Worm (Caenorhabditis elegans): ENCODE measurements around the gene srh-257.

srh-257 gene

ce11 chrV:15425368-15426091, 18.5 kb downstream of the srh-257 start, which contains the start of gene Y36E3A.2:
Y36E3A.2 (plus strand) TSS chrV:15426041.
- TF ChIP-seq nhr-28 (tag; optimal IDR thresholded peaks at IDR 0.05) (peak; percentile 6), saeg-2 (GFP tag; IDR thresholded peaks at IDR 0.05) (no peak), daf-8 (GFP tag; IDR thresholded peaks at IDR 0.05) (no peak), arid-1 (GFP tag; conservative IDR thresholded peaks at IDR 0.05) (no peak), pqm-1 (tag; optimal IDR thresholded peaks at IDR 0.05) (peak; percentile 65), nhr-41 (GFP tag; IDR thresholded peaks at IDR 0.05) (no peak), dve-1 (tag; optimal IDR thresholded peaks at IDR 0.05; ENCODE audit: insufficient read depth) (peak; percentile 32), daf-16 (GFP tag; optimal IDR thresholded peaks at IDR 0.05) (no peak), daf-16 (tag; optimal IDR thresholded peaks at IDR 0.05) (peak; percentile 30)

DNA sequence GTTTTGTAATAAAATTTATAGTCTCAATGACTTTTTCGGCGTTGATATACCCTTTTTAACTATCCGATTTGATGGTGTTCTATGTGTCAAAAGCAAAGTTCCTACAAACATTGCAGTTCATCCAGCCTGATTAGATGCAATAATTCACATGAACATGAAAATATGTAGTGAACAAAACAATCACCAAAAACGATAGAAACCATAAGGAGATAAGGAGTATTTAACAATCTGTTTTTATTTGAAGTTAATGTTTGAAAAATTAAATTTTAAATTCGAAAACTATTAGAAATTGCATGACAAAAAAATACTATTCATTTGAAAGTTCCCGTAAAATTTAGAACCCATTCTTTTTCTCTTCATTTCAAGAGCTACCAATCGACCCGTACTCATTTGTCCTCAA, 19.9 kb downstream of the srh-257 start, which contains the start of gene fbxa-209:
Gene fbxa-209 (minus strand): TSS at position 101 of the 400 bp plus-strand sequence.
- TF ChIP-seq dve-1 (tag; optimal IDR thresholded peaks at IDR 0.05; ENCODE audit: insufficient read depth) (peak; percentile 41), madf-9 (GFP tag; conservative IDR thresholded peaks at IDR 0.05) (no peak), vab-7 (GFP tag; IDR thresholded peaks at IDR 0.05) (no peak), daf-16 (GFP tag; optimal IDR thresholded peaks at IDR 0.05) (no peak), daf-16 (tag; optimal IDR thresholded peaks at IDR 0.05) (peak; percentile 23), T20F7.1 (GFP tag; optimal IDR thresholded peaks at IDR 0.05) (peak; percentile 31), ztf-11 (tag; optimal IDR thresholded peaks at IDR 0.05) (no peak)

DNA sequence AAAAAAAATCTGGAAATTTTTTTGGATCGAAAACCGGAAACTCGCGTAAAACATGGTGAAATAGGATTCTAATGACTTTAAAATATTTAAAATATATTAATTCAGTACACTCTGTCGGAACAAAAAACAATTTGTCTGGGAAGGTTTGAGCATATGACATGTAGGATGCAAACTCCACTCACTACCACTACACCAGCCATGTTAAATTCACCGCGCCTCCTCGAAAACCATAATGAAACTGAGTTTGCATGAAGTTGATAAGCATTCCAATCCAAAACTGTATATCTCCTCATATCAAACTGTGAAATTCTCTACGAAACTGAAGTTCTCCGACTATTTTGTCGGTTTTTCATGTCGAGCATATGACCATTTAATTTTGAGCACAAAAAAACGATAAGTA, 22.1 kb downstream of the srh-257 start:
- peak; percentile 69; the same call in 1 of the 2 replicates for TF ChIP-seq nhr-41 (GFP tag; IDR thresholded peaks at IDR 0.05)
- peak; percentile 40; the same call in 1 of the 2 replicates for TF ChIP-seq Y105C5A.15 (GFP tag; IDR thresholded peaks at IDR 0.05)
- TF ChIP-seq F26F4.8 (GFP tag; conservative IDR thresholded peaks at IDR 0.05), result peak; percentile 74; the same call in 1 of the 2 replicates

ce11 chrV:15431322-15432052, 24.5 kb downstream of the srh-257 start:
- TF ChIP-seq ceh-32 (tag; optimal IDR thresholded peaks at IDR 0.05; ENCODE audit: poor library complexity) (no peak), Y75B8A.6 (GFP tag; IDR thresholded peaks at IDR 0.05) (peak; percentile 63; the same call in 1 of the 2 replicates), ZK337.2 (GFP tag; IDR thresholded peaks at IDR 0.05) (0 out of 2 replicates have a peak, but pooled peaks have one; percentile 35), tag-97 (GFP tag; IDR thresholded peaks at IDR 0.05) (0 out of 2 replicates have a peak, but pooled peaks have one; percentile 35), F44E2.7 (GFP tag; IDR thresholded peaks at IDR 0.05) (no peak), nhr-6 (tag; optimal IDR thresholded peaks at IDR 0.05) (no peak), unc-62 (GFP tag; optimal IDR thresholded peaks at IDR 0.05 in 1 of 2) (peak in 1 of 2 experiments; percentile 63), unc-62 (tag; optimal IDR thresholded peaks at IDR 0.05) (no peak), hlh-11 (tag; optimal IDR thresholded peaks at IDR 0.05) (no peak), nhr-10 (tag; optimal IDR thresholded peaks at IDR 0.05) (no peak), lin-39 (tag; optimal IDR thresholded peaks at IDR 0.05) (peak; percentile 33), fkh-10 (GFP tag; optimal IDR thresholded peaks at IDR 0.05) (no peak)

DNA sequence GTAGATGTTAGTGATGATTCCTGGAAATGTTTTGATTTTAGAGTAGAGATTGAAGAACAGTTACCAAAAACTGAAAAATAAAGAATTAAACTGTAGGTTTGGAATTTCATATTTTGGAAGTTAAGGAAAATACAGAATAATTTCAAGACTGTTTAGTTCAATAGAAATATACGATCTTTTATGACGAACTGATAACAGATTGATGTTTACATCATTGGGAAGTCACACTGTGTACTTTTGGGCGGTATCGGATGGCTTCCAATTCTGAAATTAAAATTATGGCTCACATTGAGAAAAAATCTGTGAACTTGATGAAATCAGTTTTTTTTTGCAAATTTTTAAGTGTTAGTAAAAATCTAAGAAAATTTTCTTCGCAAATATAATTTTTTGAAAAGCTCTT, 25.4 kb downstream of the srh-257 start, which contains the start of gene T26H5.8:
Gene T26H5.8 (minus strand): TSS at position 270 of the 400 bp plus-strand sequence.
- TF ChIP-seq tag-97 (GFP tag; IDR thresholded peaks at IDR 0.05) (no peak), nhr-42 (GFP tag; IDR thresholded peaks at IDR 0.05) (no peak), spr-1 (tag; optimal IDR thresholded peaks at IDR 0.05) (no peak), mxl-2 (GFP tag; conservative IDR thresholded peaks at IDR 0.05) (no peak), egl-27 (tag; optimal IDR thresholded peaks at IDR 0.05) (no peak), cey-2 (tag; optimal IDR thresholded peaks at IDR 0.05; ENCODE audit: borderline replicate concordance, insufficient read depth) (no peak), zfp-2 (tag; optimal IDR thresholded peaks at IDR 0.05) (no peak), nhr-237 (tag; optimal IDR thresholded peaks at IDR 0.05) (no peak), nhr-10 (tag; optimal IDR thresholded peaks at IDR 0.05) (no peak), unc-39 (tag; optimal IDR thresholded peaks at IDR 0.05) (no peak), F10B5.3 (tag; optimal IDR thresholded peaks at IDR 0.05) (no peak), aha-1 (tag) (peak; percentile 17), nhr-77 (tag; optimal IDR thresholded peaks at IDR 0.05) (no peak), pqm-1 (tag; optimal IDR thresholded peaks at IDR 0.05) (peak; percentile 92), daf-16 (GFP tag; optimal IDR thresholded peaks at IDR 0.05) (no peak), daf-16 (tag; optimal IDR thresholded peaks at IDR 0.05) (peak; percentile 97), Y48G9A.11 (GFP tag; IDR thresholded peaks at IDR 0.05) (no peak), saeg-2 (GFP tag; IDR thresholded peaks at IDR 0.05) (no peak), nhr-28 (tag; optimal IDR thresholded peaks at IDR 0.05) (peak; percentile 80), nhr-41 (GFP tag; IDR thresholded peaks at IDR 0.05) (no peak), gei-8 (GFP tag; optimal IDR thresholded peaks at IDR 0.05) (no peak), dve-1 (tag; optimal IDR thresholded peaks at IDR 0.05; ENCODE audit: insufficient read depth) (peak; percentile 26), nhr-76 (tag; optimal IDR thresholded peaks at IDR 0.05) (no peak)

All from whole organism, L4 larva.